Worm (Caenorhabditis elegans) whole organism, young adult: ENCODE measurements around the gene zyg-9.

Experiments used
- Y56A3A.18 ChIP-seq: fragments of 200-800 bp; sonication (Bioruptor generic); IDR thresholded peaks from 2 replicates; pipeline ENCODE4 v1.3.6; 2022; ENCODE audit warnings: missing genetic modification reagents, missing genetic modification characterization, missing compliant biosample characterization
- ama-1 ChIP-seq, 3 experiments: fragments of 150-350 bp in 1 of 3; sonication (generic microtip) in 2 of 3; optimal IDR thresholded peaks; 2 replicates each; lab custom pipeline; 2014 to 2018; ENCODE audit warnings: missing biosample characterization in 2 of 3, missing genetic modification characterization in 2 of 3, missing genetic modification reagents in 2 of 3
- atf-7 ChIP-seq: sonication (generic microtip); optimal IDR thresholded peaks from 2 replicates; lab custom pipeline; 2017; ENCODE audit warnings: mild to moderate bottlenecking, missing genetic modification characterization, missing compliant biosample characterization
- ceh-40 ChIP-seq: fragments of 200-800 bp; sonication (Bioruptor generic); IDR thresholded peaks from 2 replicates; pipeline ENCODE4 v1.3.6; 2022; ENCODE audit warnings: missing genetic modification characterization, missing compliant biosample characterization
- madf-10 ChIP-seq: sonication (generic microtip); optimal IDR thresholded peaks from 2 replicates; lab custom pipeline; 2016; ENCODE audit warnings: mild to moderate bottlenecking, missing genetic modification characterization, missing compliant biosample characterization
- madf-3 ChIP-seq: fragments of 200-800 bp; sonication (Bioruptor generic); IDR thresholded peaks from 2 replicates; pipeline ENCODE4 v1.3.6; 2022; ENCODE audit warnings: missing genetic modification reagents, missing genetic modification characterization, missing compliant biosample characterization
- snpc-4 ChIP-seq, 5 experiments: fragments of 150-350 bp in 1 of 5; sonication (generic microtip) in 4 of 5; optimal IDR thresholded peaks; 2 replicates each; lab custom pipeline; 2014 to 2018; ENCODE audit warnings: missing genetic modification characterization in 5 of 5, missing biosample characterization in 3 of 5, antibody characterized with exemption in 2 of 5, mild to moderate bottlenecking in 2 of 5, missing compliant biosample characterization in 2 of 5, missing genotype in 2 of 5, moderate library complexity in 2 of 5, missing genetic modification reagents in 1 of 5
- unc-62 ChIP-seq: fragments of 150-350 bp; optimal IDR thresholded peaks from 2 replicates; lab custom pipeline; 2014; ENCODE audit warnings: missing biosample characterization, missing genetic modification reagents, missing genetic modification characterization

DNA sequence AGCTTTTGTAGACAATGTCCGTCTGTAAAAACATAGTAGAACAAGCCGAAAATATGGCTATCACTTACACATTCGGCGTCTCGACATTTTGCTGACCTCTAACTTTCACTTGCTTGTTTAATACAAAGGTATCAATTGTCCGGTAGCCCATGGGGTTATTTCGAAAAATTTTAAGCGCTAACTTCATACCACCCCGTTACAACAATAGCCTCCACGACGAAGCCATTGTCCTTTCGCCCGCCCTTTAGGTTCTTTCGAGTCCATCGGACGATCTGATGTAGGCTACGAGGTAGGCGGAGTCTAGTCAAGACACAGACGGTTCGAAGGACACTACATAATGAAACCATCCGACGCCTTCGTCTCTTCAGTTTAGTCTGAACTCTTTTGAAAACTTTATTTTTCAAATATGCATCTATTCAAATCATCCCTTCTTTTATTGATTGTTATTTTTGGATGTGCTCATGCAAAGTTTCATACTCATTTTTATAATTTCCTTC lies 18.8 kb upstream of the zyg-9 start, which contains the start of gene lips-10:
- no peak for TF ChIP-seq unc-62
- no peak for TF ChIP-seq snpc-4 (GFP tag; optimal IDR thresholded peaks at IDR 0.05; lab: Kevin White, UChicago)
- TF ChIP-seq snpc-4 (tag; optimal IDR thresholded peaks at IDR 0.05; lab: Kevin White, UChicago) = no peak
- no peak for TF ChIP-seq madf-10 (tag; lab: Kevin White, UChicago)
- no peak for TF ChIP-seq atf-7
- TF ChIP-seq madf-3 = no peak
- TF ChIP-seq ama-1 (optimal IDR thresholded peaks at IDR 0.05; lab: Kevin White, UChicago) = no peak
- TF ChIP-seq ama-1 (GFP tag; optimal IDR thresholded peaks at IDR 0.05; lab: Kevin White, UChicago) = no peak
- no peak for TF ChIP-seq ceh-40 (GFP tag; lab: Robert Waterston, UW)
- no peak for TF ChIP-seq Y56A3A.18 (GFP tag; lab: Robert Waterston, UW)
